Worm (Caenorhabditis elegans) whole organism, L4 larva: ENCODE results near the gene C26F1.3.

Source experiments
- R02D3.7 ChIP-seq: fragments of 150-350 bp; sonication (generic microtip); optimal IDR thresholded peaks from 3 replicates; lab custom pipeline; 2014; ENCODE audit warnings: missing biosample characterization, missing genetic modification characterization
- ceh-32 ChIP-seq: sonication (generic microtip); optimal IDR thresholded peaks from 2 replicates; lab custom pipeline; 2016; ENCODE audit warnings: mild to moderate bottlenecking, missing genetic modification characterization, missing compliant biosample characterization; ENCODE audit not compliant: poor library complexity
- fos-1 ChIP-seq: fragments of 150-350 bp; optimal IDR thresholded peaks from 2 replicates; lab custom pipeline; 2014; ENCODE audit warnings: missing biosample characterization, missing genetic modification characterization
- mes-2 ChIP-seq: sonication (generic microtip); optimal IDR thresholded peaks from 2 replicates; lab custom pipeline; 2016; ENCODE audit warnings: missing genotype, mild to moderate bottlenecking, missing genetic modification characterization, missing compliant biosample characterization; ENCODE audit not compliant: poor library complexity, severe bottlenecking
- nhr-10 ChIP-seq: fragments of 150-350 bp; optimal IDR thresholded peaks from 2 replicates; lab custom pipeline; 2014; ENCODE audit warnings: missing biosample characterization, missing genetic modification characterization

DNA sequence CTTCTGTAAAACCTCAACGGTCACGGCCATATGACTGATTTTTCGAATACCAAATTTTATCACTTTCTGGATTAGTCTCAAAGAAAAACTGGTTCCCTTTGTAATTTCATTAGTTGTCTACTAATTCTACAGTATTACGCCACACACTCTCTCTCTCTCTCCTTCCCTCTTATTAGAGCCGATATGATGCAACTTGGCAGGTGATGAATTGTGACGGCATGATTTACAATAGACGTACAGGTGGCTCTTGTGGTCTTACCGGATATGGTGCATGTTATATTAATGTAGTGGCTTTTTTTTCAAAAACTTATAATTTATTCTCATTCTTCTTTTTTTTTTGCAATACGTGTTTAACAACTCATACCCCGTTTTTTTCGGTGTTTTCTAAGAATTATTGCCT lies 35.2 kb upstream of the C26F1.3 start:
- TF ChIP-seq fos-1 (tag; lab: Kevin White, UChicago) (no peak), nhr-10 (no peak), R02D3.7 (tag; lab: Kevin White, UChicago) (no peak), mes-2 (tag; lab: Kevin White, UChicago) (no peak), ceh-32 (tag; lab: Kevin White, UChicago) (no peak)
